Worm (Caenorhabditis elegans): ENCODE data around the gene unc-83.

- TF ChIP-seq ama-1 (optimal IDR thresholded peaks at IDR 0.05) = no peak
- TF ChIP-seq ceh-36 (tag; optimal IDR thresholded peaks at IDR 0.05) = no peak
- TF ChIP-seq scrt-1 (GFP tag; IDR thresholded peaks at IDR 0.05) = no peak
- no peak for TF ChIP-seq ets-7 (tag; optimal IDR thresholded peaks at IDR 0.05)
- no peak for TF ChIP-seq tra-4 (tag; optimal IDR thresholded peaks at IDR 0.05)
These were observed 8.0 kb upstream of the unc-83 start for ce11 chrV:6456903-6457302.
